Worm (Caenorhabditis elegans) whole organism, early embryonic: ENCODE results near the gene odd-2.

Source experiments
- ama-1 ChIP-seq: fragments of 150-350 bp; optimal IDR thresholded peaks from 2 replicates; lab custom pipeline; 2014
- ceh-13 ChIP-seq: fragments of 200-800 bp; sonication (Bioruptor generic); optimal IDR thresholded peaks from 2 replicates; lab custom pipeline; 2018; ENCODE audit warnings: mild to moderate bottlenecking, missing genetic modification characterization, missing compliant biosample characterization
- ceh-36 ChIP-seq: sonication (generic microtip); optimal IDR thresholded peaks from 2 replicates; lab custom pipeline; 2016; ENCODE audit warnings: missing genetic modification characterization, inconsistent platforms, missing compliant biosample characterization
- flt-1 ChIP-seq: fragments of 200-800 bp; sonication (Bioruptor generic); IDR thresholded peaks from 2 replicates; pipeline ENCODE4 v1.3.6; 2022; ENCODE audit warnings: missing genetic modification characterization, missing compliant biosample characterization
- hmbx-1 ChIP-seq: sonication (generic microtip); optimal IDR thresholded peaks from 2 replicates; lab custom pipeline; 2016; ENCODE audit warnings: mild to moderate bottlenecking, missing genetic modification characterization, missing compliant biosample characterization
- scrt-1 ChIP-seq: fragments of 200-800 bp; sonication (Bioruptor generic); IDR thresholded peaks from 2 replicates; pipeline ENCODE4 v1.3.6; 2022; ENCODE audit warnings: missing genetic modification characterization, missing compliant biosample characterization
- tbx-37 ChIP-seq: fragments of 200-800 bp; sonication (Bioruptor generic); conservative IDR thresholded peaks from 2 replicates; pipeline ENCODE4 v1.3.6; 2022; ENCODE audit warnings: missing genetic modification reagents, missing genetic modification characterization, missing compliant biosample characterization
- tra-4 ChIP-seq: sonication (generic microtip); optimal IDR thresholded peaks from 2 replicates; lab custom pipeline; 2017; ENCODE audit warnings: missing genetic modification characterization, missing compliant biosample characterization

- TF ChIP-seq ama-1 (lab: Kevin White, UChicago): no peak
- TF ChIP-seq ceh-13: no peak
- no peak for TF ChIP-seq tra-4 (tag; lab: Kevin White, UChicago)
- TF ChIP-seq scrt-1 (GFP tag; lab: Robert Waterston, UW): no peak
- no peak for TF ChIP-seq tbx-37 (GFP tag; lab: Robert Waterston, UW)
- no peak for TF ChIP-seq ceh-36 (tag; lab: Kevin White, UChicago)
- no peak for TF ChIP-seq hmbx-1 (tag; lab: Kevin White, UChicago)
- TF ChIP-seq flt-1: no peak
These were observed 31.6 kb downstream of the odd-2 start for ce11 chrX:6128773-6129172.
